Worm (Caenorhabditis elegans) whole organism, early embryonic: ENCODE data around the gene spc-1.
A peak's percentile ranks its signal among the peaks of the same experiment; 100 is the strongest.

Experiments used
- B0310.2 ChIP-seq: sonication (generic microtip); optimal IDR thresholded peaks from 2 replicates; lab custom pipeline; 2016; ENCODE audit warnings: mild to moderate bottlenecking, missing genetic modification characterization, missing compliant biosample characterization
- F13C5.2 ChIP-seq: sonication (generic microtip); optimal IDR thresholded peaks from 2 replicates; lab custom pipeline; 2017; ENCODE audit warnings: mild to moderate bottlenecking, missing genetic modification characterization, inconsistent platforms, missing compliant biosample characterization
- aly-1 ChIP-seq: sonication (generic microtip); optimal IDR thresholded peaks from 2 replicates; lab custom pipeline; 2016; ENCODE audit warnings: missing genetic modification characterization, missing compliant biosample characterization
- ama-1 ChIP-seq: fragments of 150-350 bp; optimal IDR thresholded peaks from 2 replicates; lab custom pipeline; 2014
- ceh-13 ChIP-seq: fragments of 200-800 bp; sonication (Bioruptor generic); optimal IDR thresholded peaks from 2 replicates; lab custom pipeline; 2018; ENCODE audit warnings: mild to moderate bottlenecking, missing genetic modification characterization, missing compliant biosample characterization
- ceh-36 ChIP-seq: sonication (generic microtip); optimal IDR thresholded peaks from 2 replicates; lab custom pipeline; 2016; ENCODE audit warnings: missing genetic modification characterization, inconsistent platforms, missing compliant biosample characterization
- ets-7 ChIP-seq: sonication (generic microtip); optimal IDR thresholded peaks from 2 replicates; lab custom pipeline; 2016; ENCODE audit warnings: missing genotype, missing genetic modification characterization, missing compliant biosample characterization
- flt-1 ChIP-seq: fragments of 200-800 bp; sonication (Bioruptor generic); IDR thresholded peaks from 2 replicates; pipeline ENCODE4 v1.3.6; 2022; ENCODE audit warnings: missing genetic modification characterization, missing compliant biosample characterization
- hmbx-1 ChIP-seq: sonication (generic microtip); optimal IDR thresholded peaks from 2 replicates; lab custom pipeline; 2016; ENCODE audit warnings: mild to moderate bottlenecking, missing genetic modification characterization, missing compliant biosample characterization
- hmg-4 ChIP-seq: fragments of 200-800 bp; sonication (Bioruptor generic); optimal IDR thresholded peaks from 2 replicates; lab custom pipeline; 2018; ENCODE audit warnings: mild to moderate bottlenecking, missing genetic modification characterization, missing compliant biosample characterization
- hnd-1 ChIP-seq: sonication (generic microtip); optimal IDR thresholded peaks from 2 replicates; lab custom pipeline; 2016; ENCODE audit warnings: missing genetic modification characterization, missing compliant biosample characterization
- pes-1 ChIP-seq: fragments of 200-800 bp; sonication (Bioruptor generic); IDR thresholded peaks from 2 replicates; pipeline ENCODE4 v1.3.6; 2022; ENCODE audit warnings: missing genetic modification reagents, missing genetic modification characterization, missing compliant biosample characterization
- scrt-1 ChIP-seq: fragments of 200-800 bp; sonication (Bioruptor generic); IDR thresholded peaks from 2 replicates; pipeline ENCODE4 v1.3.6; 2022; ENCODE audit warnings: missing genetic modification characterization, missing compliant biosample characterization
- sea-1 ChIP-seq: fragments of 200-800 bp; sonication (Bioruptor generic); conservative IDR thresholded peaks from 2 replicates; pipeline ENCODE4 v1.3.6; 2022; ENCODE audit warnings: missing genetic modification characterization, missing compliant biosample characterization
- tbx-11 ChIP-seq: fragments of 200-800 bp; sonication (Bioruptor generic); IDR thresholded peaks from 2 replicates; pipeline ENCODE4 v1.3.6; 2022; ENCODE audit warnings: missing genetic modification characterization, missing compliant biosample characterization
- tbx-37 ChIP-seq: fragments of 200-800 bp; sonication (Bioruptor generic); conservative IDR thresholded peaks from 2 replicates; pipeline ENCODE4 v1.3.6; 2022; ENCODE audit warnings: missing genetic modification reagents, missing genetic modification characterization, missing compliant biosample characterization
- tra-4 ChIP-seq: sonication (generic microtip); optimal IDR thresholded peaks from 2 replicates; lab custom pipeline; 2017; ENCODE audit warnings: missing genetic modification characterization, missing compliant biosample characterization

Gene spc-1

DNA sequence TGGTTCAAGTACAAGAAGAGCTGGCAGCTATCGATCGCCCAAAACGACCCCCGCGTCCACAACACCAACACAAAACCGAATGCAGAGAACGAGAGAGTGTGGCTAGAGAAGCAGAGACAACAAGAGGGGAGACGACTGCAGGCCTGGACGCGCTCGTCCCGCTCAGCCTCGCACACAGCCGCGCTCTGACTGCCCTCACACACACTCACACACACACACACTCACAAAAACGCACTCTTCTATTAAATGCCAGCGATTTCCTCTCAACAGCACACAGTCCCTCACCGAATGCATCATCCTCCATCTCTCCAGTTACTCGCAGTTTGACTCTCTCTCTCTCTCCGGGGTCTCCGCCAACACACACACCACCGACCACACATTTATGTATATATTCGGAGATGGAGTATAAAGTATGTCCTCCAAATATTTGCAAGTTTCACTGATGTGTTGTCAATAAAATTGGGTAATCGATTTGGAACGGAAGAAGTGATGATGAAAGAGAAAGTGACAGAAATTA lies 805 bp upstream of the spc-1 start:
- TF ChIP-seq B0310.2 (tag; lab: Kevin White, UChicago) (peak; percentile 62), tra-4 (tag; lab: Kevin White, UChicago) (no peak), flt-1 (GFP tag; lab: Robert Waterston, UW) (no peak), ama-1 (no peak), tbx-11 (no peak), sea-1 (GFP tag; lab: Robert Waterston, UW) (peak; percentile 59; the same call in 1 of the 2 replicates), tbx-37 (GFP tag; lab: Robert Waterston, UW) (no peak; the same call in 1 of the 2 replicates), aly-1 (peak; percentile 80), ets-7 (tag; lab: Kevin White, UChicago) (peak; percentile 26), ceh-13 (GFP tag; lab: Kevin White, UChicago) (no peak), hmg-4 (peak; percentile 96), hmbx-1 (tag; lab: Kevin White, UChicago) (no peak), F13C5.2 (tag; lab: Kevin White, UChicago) (peak; percentile 90), hnd-1 (no peak), scrt-1 (peak; percentile 32; the same call in 1 of the 2 replicates), pes-1 (GFP tag; lab: Robert Waterston, UW) (0 out of 2 replicates have a peak, but pooled peaks have one; percentile 21), ceh-36 (no peak)

DNA sequence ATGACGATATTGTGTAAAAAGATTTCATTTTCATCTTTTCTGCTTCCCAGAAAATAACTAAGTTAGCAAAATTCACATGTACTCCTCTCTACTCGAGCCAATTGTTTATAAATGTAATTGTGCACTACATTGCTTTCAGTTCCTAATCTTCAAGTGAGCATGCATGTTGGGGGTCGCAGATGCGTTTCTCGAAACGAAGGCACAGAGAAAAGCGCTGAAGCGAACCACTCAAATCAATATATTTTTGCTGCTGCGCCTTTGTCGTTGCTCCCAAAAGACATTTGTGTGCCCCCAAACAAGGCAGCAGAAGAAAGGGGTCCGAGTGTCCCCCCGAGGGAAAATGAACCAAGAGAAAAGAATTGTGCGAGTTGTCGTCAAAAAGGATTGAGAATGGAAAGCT lies 646 bp downstream of the spc-1 start:
- TF ChIP-seq hmbx-1 (tag; lab: Kevin White, UChicago) (no peak), pes-1 (GFP tag; lab: Robert Waterston, UW) (no peak), tra-4 (tag; lab: Kevin White, UChicago) (no peak), ets-7 (tag; lab: Kevin White, UChicago) (no peak), F13C5.2 (tag; lab: Kevin White, UChicago) (no peak), sea-1 (GFP tag; lab: Robert Waterston, UW) (no peak), ceh-36 (no peak), aly-1 (no peak), ama-1 (no peak), tbx-11 (no peak), tbx-37 (GFP tag; lab: Robert Waterston, UW) (no peak), ceh-13 (GFP tag; lab: Kevin White, UChicago) (no peak), hmg-4 (no peak), scrt-1 (no peak), hnd-1 (no peak), B0310.2 (tag; lab: Kevin White, UChicago) (no peak), flt-1 (GFP tag; lab: Robert Waterston, UW) (no peak)

DNA sequence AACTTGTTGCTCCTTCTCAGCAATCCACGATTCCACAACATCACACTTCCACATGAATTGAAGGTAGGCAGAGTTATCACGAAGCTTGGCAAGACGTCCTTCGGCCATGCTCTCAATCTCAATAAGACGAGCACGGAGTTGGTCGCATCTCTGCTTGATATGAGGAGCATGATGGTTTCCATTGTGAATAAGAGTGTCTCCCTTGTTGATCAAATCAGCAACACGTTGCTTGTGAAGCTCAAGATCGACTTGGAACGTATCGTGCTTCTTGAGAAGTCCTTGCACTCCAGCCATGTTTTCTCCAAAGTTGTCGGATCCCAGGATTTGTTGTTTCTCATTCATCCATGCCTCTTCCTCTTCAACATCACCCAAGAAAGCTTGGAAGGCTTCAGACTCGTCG lies 7.3 kb downstream of the spc-1 start:
- TF ChIP-seq hmbx-1 (tag; lab: Kevin White, UChicago) (no peak), tbx-37 (GFP tag; lab: Robert Waterston, UW) (no peak), F13C5.2 (tag; lab: Kevin White, UChicago) (no peak), ets-7 (tag; lab: Kevin White, UChicago) (no peak), scrt-1 (no peak), pes-1 (GFP tag; lab: Robert Waterston, UW) (no peak), tra-4 (tag; lab: Kevin White, UChicago) (no peak), ceh-36 (no peak), hmg-4 (no peak), aly-1 (no peak), ceh-13 (GFP tag; lab: Kevin White, UChicago) (no peak), sea-1 (GFP tag; lab: Robert Waterston, UW) (no peak), B0310.2 (tag; lab: Kevin White, UChicago) (no peak), hnd-1 (no peak), flt-1 (GFP tag; lab: Robert Waterston, UW) (no peak), tbx-11 (no peak), ama-1 (no peak)

DNA sequence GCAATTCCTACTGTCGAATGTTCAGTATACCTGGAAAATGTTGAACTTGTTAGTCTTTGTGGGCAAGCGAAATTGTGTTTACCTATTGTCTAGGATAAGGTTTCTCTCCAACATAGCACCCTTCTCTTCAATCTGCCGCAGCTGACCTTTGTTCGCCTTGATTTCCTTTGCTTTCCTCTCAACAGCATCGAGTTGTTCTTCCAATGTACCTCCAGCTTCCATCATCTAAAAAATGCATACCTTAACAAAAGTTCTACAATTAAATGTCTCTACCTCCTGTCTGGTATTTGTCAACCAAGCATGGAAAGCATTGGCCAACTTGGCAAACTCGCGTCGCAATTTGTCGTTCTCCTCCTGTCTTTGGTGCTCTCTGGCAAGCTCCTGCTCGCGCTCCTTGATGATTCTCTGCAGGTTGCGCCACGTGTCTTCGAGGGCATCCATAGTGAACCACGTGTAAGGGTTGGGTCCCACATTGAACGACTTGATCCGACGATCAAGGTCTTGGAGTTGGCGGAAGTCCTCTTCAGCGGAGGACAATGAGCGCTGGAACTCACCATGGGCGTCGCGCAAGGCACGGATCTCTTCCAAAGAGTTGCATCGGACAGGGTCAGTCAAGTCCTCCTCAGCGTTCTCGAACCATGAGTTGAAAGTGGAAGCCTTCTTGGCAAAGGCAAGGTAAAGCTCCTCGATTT lies 8.1 kb downstream of the spc-1 start:
- TF ChIP-seq ama-1 (peak; percentile 39), B0310.2 (tag; lab: Kevin White, UChicago) (no peak)

DNA sequence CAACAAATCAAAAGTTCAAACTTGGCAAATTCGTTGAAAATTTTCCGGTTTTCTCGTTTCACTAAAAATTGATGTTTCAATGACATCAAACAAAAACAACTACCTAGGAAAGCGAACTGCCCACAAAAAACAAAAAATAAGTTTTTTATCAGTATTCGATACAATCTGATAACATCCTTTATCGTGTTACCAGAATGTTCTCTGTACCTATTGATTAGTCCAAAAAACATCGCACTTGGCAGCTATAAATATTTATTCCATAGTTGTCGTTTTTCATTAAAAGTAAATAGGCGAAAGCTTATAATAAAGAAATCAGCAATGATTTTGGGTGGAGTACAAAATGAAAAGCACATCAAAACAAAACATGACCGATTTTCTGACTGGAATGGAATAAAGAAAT lies 9.7 kb downstream of the spc-1 start:
- TF ChIP-seq tbx-11 (no peak), ama-1 (peak; percentile 40)

DNA sequence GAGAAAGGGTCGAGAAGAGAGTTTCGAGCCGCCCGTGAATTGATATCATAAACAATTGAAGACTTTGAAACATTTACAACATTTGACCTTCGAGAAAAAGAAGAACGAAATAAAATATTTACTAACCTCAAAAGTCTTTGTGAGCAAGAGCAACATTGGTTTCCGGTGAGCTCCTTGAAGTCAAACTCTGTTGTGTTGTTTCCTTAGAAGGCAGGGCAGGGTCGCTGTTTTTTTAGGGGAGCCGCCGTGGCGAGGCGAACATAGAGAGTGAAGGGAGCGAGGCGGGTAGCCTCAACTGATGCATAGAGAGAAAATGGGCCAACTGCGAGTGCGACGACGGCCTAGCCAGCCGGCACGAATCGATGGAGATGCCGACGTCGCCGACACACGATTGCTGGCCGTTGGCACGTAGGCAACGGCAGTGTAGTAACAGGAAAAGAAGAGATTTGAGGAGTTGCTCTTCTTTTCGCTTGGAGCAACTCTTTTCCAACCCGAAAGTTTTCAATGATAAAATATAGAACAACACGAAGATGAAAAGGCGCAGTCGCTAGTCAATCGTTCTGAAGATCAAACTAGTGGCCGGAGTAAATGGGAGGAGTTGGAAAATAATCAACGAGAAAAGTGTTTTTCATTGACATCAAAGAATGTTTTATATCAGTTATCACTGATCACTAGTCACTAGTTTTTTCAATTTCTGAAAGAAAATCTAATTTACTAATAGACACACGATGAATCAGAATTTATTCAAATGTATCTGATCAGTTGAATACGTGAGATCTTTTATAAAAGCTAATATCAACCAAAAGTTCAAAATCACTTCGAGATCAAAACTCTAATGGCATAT lies 10.6 kb downstream of the spc-1 start, which contains the start of gene mai-1:
Gene mai-1, minus strand, starts transcription at position 557 of the 844 bp plus-strand sequence.
- TF ChIP-seq ama-1 (no peak), hmbx-1 (tag; lab: Kevin White, UChicago) (no peak), hmg-4 (peak; percentile 21), tra-4 (tag; lab: Kevin White, UChicago) (no peak), F13C5.2 (tag; lab: Kevin White, UChicago) (peak; percentile 30), pes-1 (GFP tag; lab: Robert Waterston, UW) (peak; percentile 52; the same call in 1 of the 2 replicates)
